5 fruit fly cellular contexts compared by ENCODE assay signal in genomic region chr3R:30286347-30286746, dm6.
TF ChIP-seq lines count a peak whose summit lies in the region.

No protein-coding gene starts in this region.

- no peak for TF ChIP-seq CTCF in whole organism, embryonic (GFP tag; optimal IDR thresholded peaks at IDR 0.05; lab: Kevin White, UChicago)

TF ChIP-seq in whole organism, 6 proteins besides CTCF, POLR2A, EP300 and RAD21:
- TF ChIP-seq usp (GFP tag; optimal IDR thresholded peaks at IDR 0.05; lab: Kevin White, UChicago) (no peak), pan (optimal IDR thresholded peaks at IDR 0.05; lab: Kevin White, UChicago) (peak; percentile 74), EcR (GFP tag; optimal IDR thresholded peaks at IDR 0.05; lab: Kevin White, UChicago) (no peak), psq (optimal IDR thresholded peaks at IDR 0.05; lab: Kevin White, UChicago) (no peak), Dll (optimal IDR thresholded peaks at IDR 0.05; lab: Kevin White, UChicago) (no peak), CG8478 (optimal IDR thresholded peaks at IDR 0.05; lab: Kevin White, UChicago) (no peak)

TF ChIP-seq in whole organism, embryonic, 481 proteins besides CTCF, POLR2A, EP300 and RAD21 (continues in another document):
- no peak for TF ChIP-seq TFAM (GFP tag; optimal IDR thresholded peaks at IDR 0.05; lab: Kevin White, UChicago)
- TF ChIP-seq tna (GFP tag; IDR thresholded peaks at IDR 0.05; lab: Robert Waterston, UW; ENCODE audit: partially characterized antibody), result no peak
- TF ChIP-seq CG4328 (GFP tag; optimal IDR thresholded peaks at IDR 0.05; lab: Kevin White, UChicago), result no peak
- TF ChIP-seq ap (GFP tag; IDR thresholded peaks at IDR 0.05; lab: Robert Waterston, UW), result no peak
- TF ChIP-seq Poxn (GFP tag; IDR thresholded peaks at IDR 0.05; lab: Robert Waterston, UW), result no peak
- TF ChIP-seq sqz (GFP tag; optimal IDR thresholded peaks at IDR 0.05; lab: Kevin White, UChicago), result peak; percentile 6
- TF ChIP-seq CG1529 (GFP tag; optimal IDR thresholded peaks at IDR 0.05; lab: Kevin White, UChicago), result no peak
- TF ChIP-seq abd-A (tag; optimal IDR thresholded peaks at IDR 0.05; lab: Kevin White, UChicago), result peak; percentile 61
- no peak for TF ChIP-seq MTF-1 (GFP tag; optimal IDR thresholded peaks at IDR 0.05; lab: Kevin White, UChicago; ENCODE audit: borderline replicate concordance)
- peak; percentile 73 for TF ChIP-seq D19B (GFP tag; optimal IDR thresholded peaks at IDR 0.05; lab: Kevin White, UChicago)
- TF ChIP-seq gem (tag; optimal IDR thresholded peaks at IDR 0.05; lab: Kevin White, UChicago), result peak; percentile 9
- no peak for TF ChIP-seq CG11247 (GFP tag; IDR thresholded peaks at IDR 0.05; lab: Robert Waterston, UW)
- no peak for TF ChIP-seq CG18599 (GFP tag; optimal IDR thresholded peaks at IDR 0.05; lab: Kevin White, UChicago)
- no peak for TF ChIP-seq Ets65A (GFP tag; lab: Kevin White, UChicago)
- TF ChIP-seq row (GFP tag; IDR thresholded peaks at IDR 0.05; lab: Robert Waterston, UW), result peak; percentile 51; the same call in 2 of the 3 replicates
- no peak for TF ChIP-seq CG18011 (GFP tag; optimal IDR thresholded peaks at IDR 0.05; lab: Kevin White, UChicago)
- TF ChIP-seq sens (GFP tag; lab: Kevin White, UChicago), result peak; percentile 78
- TF ChIP-seq shn (GFP tag; optimal IDR thresholded peaks at IDR 0.05; lab: Kevin White, UChicago), result no peak
- TF ChIP-seq CG8290 (GFP tag; optimal IDR thresholded peaks at IDR 0.05; lab: Kevin White, UChicago), result no peak
- no peak for TF ChIP-seq CG8290 (tag; optimal IDR thresholded peaks at IDR 0.05; lab: Kevin White, UChicago)
- TF ChIP-seq pnt (GFP tag; optimal IDR thresholded peaks at IDR 0.05; lab: Kevin White, UChicago), result no peak
- no peak for TF ChIP-seq CG10654 (GFP tag; optimal IDR thresholded peaks at IDR 0.05; lab: Kevin White, UChicago)
- TF ChIP-seq ttk (GFP tag; IDR thresholded peaks at IDR 0.05; lab: Robert Waterston, UW), result no peak

TF ChIP-seq in whole organism, prepupa, 60 proteins besides CTCF, POLR2A, EP300 and RAD21 (continues in another document):
- peak; percentile 23 for TF ChIP-seq CG3032 (tag; optimal IDR thresholded peaks at IDR 0.05; lab: Kevin White, UChicago)
- no peak for TF ChIP-seq CG8119 (GFP tag; IDR thresholded peaks at IDR 0.05; lab: Robert Waterston, UW)
- TF ChIP-seq CG6808 (GFP tag; optimal IDR thresholded peaks at IDR 0.05; lab: Kevin White, UChicago), result peak; percentile 6
- peak; percentile 0 for TF ChIP-seq CG11762 (GFP tag; optimal IDR thresholded peaks at IDR 0.05; lab: Kevin White, UChicago; ENCODE audit: insufficient read depth)
- no peak for TF ChIP-seq Ets21C (GFP tag; optimal IDR thresholded peaks at IDR 0.05; lab: Kevin White, UChicago)
- no peak for TF ChIP-seq CG11294 (GFP tag; IDR thresholded peaks at IDR 0.05; lab: Robert Waterston, UW)
- TF ChIP-seq Ets96B (tag; optimal IDR thresholded peaks at IDR 0.05; lab: Kevin White, UChicago), result peak; percentile 18
- TF ChIP-seq vri (GFP tag; optimal IDR thresholded peaks at IDR 0.05; lab: Kevin White, UChicago), result no peak
- peak; percentile 14 for TF ChIP-seq achi (GFP tag; optimal IDR thresholded peaks at IDR 0.05; lab: Kevin White, UChicago)
- peak; percentile 26 for TF ChIP-seq dsx (GFP tag; optimal IDR thresholded peaks at IDR 0.05; lab: Kevin White, UChicago; ENCODE audit: poor library complexity, severe bottlenecking)
- TF ChIP-seq ss (GFP tag; optimal IDR thresholded peaks at IDR 0.05; lab: Kevin White, UChicago), result no peak
- TF ChIP-seq CG6163 (GFP tag; IDR thresholded peaks at IDR 0.05; lab: Robert Waterston, UW), result 0 out of 3 replicates have a peak, but pooled peaks have one; percentile 6
- TF ChIP-seq cyc (GFP tag; optimal IDR thresholded peaks at IDR 0.05; lab: Kevin White, UChicago), result no peak
- TF ChIP-seq Sox14 (GFP tag; optimal IDR thresholded peaks at IDR 0.05; lab: Kevin White, UChicago), result peak; percentile 34
- no peak for TF ChIP-seq Smox (GFP tag; optimal IDR thresholded peaks at IDR 0.05; lab: Kevin White, UChicago)
- TF ChIP-seq dac (GFP tag; optimal IDR thresholded peaks at IDR 0.05; lab: Kevin White, UChicago), result no peak
- peak; percentile 31 for TF ChIP-seq CG10631 (GFP tag; optimal IDR thresholded peaks at IDR 0.05; lab: Kevin White, UChicago)
- peak; percentile 45 for TF ChIP-seq CG32006 (GFP tag; optimal IDR thresholded peaks at IDR 0.05; lab: Kevin White, UChicago)
- peak; percentile 27 for TF ChIP-seq Eip75B (GFP tag; optimal IDR thresholded peaks at IDR 0.05; lab: Kevin White, UChicago)
- TF ChIP-seq CG10669 (GFP tag; optimal IDR thresholded peaks at IDR 0.05; lab: Kevin White, UChicago), result peak; percentile 32
- TF ChIP-seq CG8319 (GFP tag; optimal IDR thresholded peaks at IDR 0.05; lab: Kevin White, UChicago), result no peak
- peak; percentile 26 for TF ChIP-seq Hr39 (GFP tag; optimal IDR thresholded peaks at IDR 0.05; lab: Kevin White, UChicago)

TF ChIP-seq in whole organism, pupa, 21 proteins besides CTCF, POLR2A, EP300 and RAD21:
- TF ChIP-seq CG4496 (GFP tag; IDR thresholded peaks at IDR 0.05; lab: Robert Waterston, UW) (no peak), Pif1B (GFP tag; optimal IDR thresholded peaks at IDR 0.05; lab: Kevin White, UChicago) (peak; percentile 9), CG12605 (GFP tag; IDR thresholded peaks at IDR 0.05; lab: Robert Waterston, UW) (no peak), CG8301 (tag; optimal IDR thresholded peaks at IDR 0.05; lab: Kevin White, UChicago) (no peak), fd96Ca (GFP tag; IDR thresholded peaks at IDR 0.05; lab: Robert Waterston, UW) (0 out of 3 replicates have a peak, but pooled peaks have one; percentile 20), CG8159 (tag; optimal IDR thresholded peaks at IDR 0.05; lab: Kevin White, UChicago) (peak; percentile 17), D1 (tag; optimal IDR thresholded peaks at IDR 0.05; lab: Kevin White, UChicago) (no peak), CG17806 (tag; optimal IDR thresholded peaks at IDR 0.05; lab: Kevin White, UChicago) (peak; percentile 28), CG14655 (GFP tag; optimal IDR thresholded peaks at IDR 0.05; lab: Kevin White, UChicago) (peak; percentile 46), CG34367 (tag; optimal IDR thresholded peaks at IDR 0.05; lab: Kevin White, UChicago) (peak; percentile 9), CG9948 (tag; optimal IDR thresholded peaks at IDR 0.05; lab: Kevin White, UChicago) (peak; percentile 12), CG15710 (tag; optimal IDR thresholded peaks at IDR 0.05; lab: Kevin White, UChicago) (peak; percentile 17), Snoo (tag; optimal IDR thresholded peaks at IDR 0.05; lab: Kevin White, UChicago) (no peak), CG10348 (GFP tag; IDR thresholded peaks at IDR 0.05; lab: Robert Waterston, UW) (no peak), CG13204 (GFP tag; optimal IDR thresholded peaks at IDR 0.05; lab: Kevin White, UChicago) (no peak), gl (tag; optimal IDR thresholded peaks at IDR 0.05; lab: Kevin White, UChicago) (no peak), CG32121 (GFP tag; IDR thresholded peaks at IDR 0.05; lab: Robert Waterston, UW) (no peak), EcR (GFP tag; optimal IDR thresholded peaks at IDR 0.05; lab: Kevin White, UChicago) (no peak), rn (GFP tag; IDR thresholded peaks at IDR 0.05; lab: Robert Waterston, UW) (no peak), Ets98B (GFP tag; IDR thresholded peaks at IDR 0.05; lab: Robert Waterston, UW) (no peak), Pif1A (GFP tag; optimal IDR thresholded peaks at IDR 0.05; lab: Kevin White, UChicago) (peak; percentile 15)

TF ChIP-seq in whole organism, wandering third instar larva, 38 proteins besides CTCF, POLR2A, EP300 and RAD21:
- peak; percentile 15 for TF ChIP-seq woc (GFP tag; optimal IDR thresholded peaks at IDR 0.05; lab: Kevin White, UChicago)
- no peak for TF ChIP-seq psq (GFP tag; optimal IDR thresholded peaks at IDR 0.05; lab: Kevin White, UChicago)
- TF ChIP-seq fru (GFP tag; optimal IDR thresholded peaks at IDR 0.05; lab: Kevin White, UChicago), result no peak
- peak; percentile 2 for TF ChIP-seq ey (GFP tag; optimal IDR thresholded peaks at IDR 0.05; lab: Kevin White, UChicago)
- no peak for TF ChIP-seq sv (GFP tag; optimal IDR thresholded peaks at IDR 0.05; lab: Kevin White, UChicago)
- TF ChIP-seq br (GFP tag; optimal IDR thresholded peaks at IDR 0.05; lab: Kevin White, UChicago), result no peak
